Fruit fly (Drosophila melanogaster): ENCODE results near the gene PH4alphaNE2.

dm6 chr3R:30466515-30466914 lies 45.5 kb downstream of the PH4alphaNE2 start:
- TF ChIP-seq CG5204 (GFP tag; optimal IDR thresholded peaks at IDR 0.05) (no peak), Crg-1 (GFP tag; optimal IDR thresholded peaks at IDR 0.05) (no peak), bab1 (GFP tag; optimal IDR thresholded peaks at IDR 0.05) (no peak), kay (GFP tag; ENCODE audit: borderline replicate concordance) (no peak)
